Fruit fly (Drosophila melanogaster): ENCODE results near the gene CG1889.

- TF ChIP-seq CG32264 (GFP tag; optimal IDR thresholded peaks at IDR 0.05) (no peak), CG9705 (GFP tag; optimal IDR thresholded peaks at IDR 0.05) (no peak), usp (GFP tag; optimal IDR thresholded peaks at IDR 0.05) (no peak), fru (GFP tag; optimal IDR thresholded peaks at IDR 0.05) (no peak), h (GFP tag; optimal IDR thresholded peaks at IDR 0.05) (peak; percentile 43), Rel (GFP tag; optimal IDR thresholded peaks at IDR 0.05) (no peak), Rel (tag; optimal IDR thresholded peaks at IDR 0.05) (no peak), Abd-B (GFP tag; optimal IDR thresholded peaks at IDR 0.05) (no peak), Sp1 (GFP tag; optimal IDR thresholded peaks at IDR 0.05) (no peak), Vsx2 (GFP tag; optimal IDR thresholded peaks at IDR 0.05; ENCODE audit: partially characterized antibody) (peak; percentile 4)
Measured at dm6 chrX:9993427-9994218, 28.6 kb downstream of the CG1889 start.

All from whole organism, wandering third instar larva.